Fruit fly (Drosophila melanogaster) S2 (cell line): Measurements from ENCODE around the gene RhoU.

ENCODE experiments used
- CG8478 ChIP-seq: fragments of >200 bp; optimal IDR thresholded peaks from 2 replicates; lab custom pipeline; 2018
- CTCF ChIP-seq, 2 experiments: fragments of >200 bp; optimal IDR thresholded peaks; 2 replicates each; lab custom pipeline; 2018

DNA sequence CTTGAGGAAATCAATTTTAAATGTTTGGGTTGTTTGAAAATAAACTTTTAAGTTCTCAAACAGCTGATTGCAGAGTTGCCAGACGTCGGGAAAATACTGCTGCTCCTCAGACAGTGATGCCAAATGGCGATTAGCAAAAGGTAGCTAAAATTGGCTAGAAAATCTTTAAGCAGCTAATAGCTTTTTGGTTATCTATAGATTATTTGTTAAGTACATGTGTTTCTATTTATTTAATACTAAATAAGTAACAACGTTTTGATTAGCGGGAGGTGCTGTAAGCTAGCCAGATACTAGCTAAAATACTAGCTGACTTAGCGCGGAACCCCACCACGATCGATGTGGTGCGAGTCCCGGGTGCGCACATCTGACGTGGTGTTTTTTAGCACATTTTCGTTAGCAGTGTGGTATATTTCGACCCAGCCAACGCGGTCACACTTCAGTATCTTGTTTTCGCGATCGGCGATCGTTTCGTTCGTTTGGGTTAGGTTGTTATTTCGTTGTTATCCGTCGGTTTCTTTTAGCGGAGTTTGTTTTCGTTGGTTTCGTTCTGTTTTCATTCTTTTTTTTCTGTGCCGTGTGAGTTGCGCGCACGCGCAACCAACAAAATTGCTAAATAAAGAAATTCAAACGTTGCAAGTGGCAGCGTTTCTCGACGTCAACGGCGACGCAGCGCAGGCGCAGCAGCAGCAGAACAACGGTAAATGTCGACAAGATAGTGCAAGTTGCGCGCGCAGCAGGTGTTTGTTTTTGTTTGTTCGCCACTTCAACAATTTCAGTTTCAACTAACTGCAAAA, at the start of gene RhoU, which contains the start of gene Naxe:
- TF ChIP-seq CG8478 (lab: Kevin White, UChicago) = no peak
- TF ChIP-seq CTCF (optimal IDR thresholded peaks at IDR 0.05; lab: Kevin White, UChicago) = peak; percentile 8 to 48
